Worm (Caenorhabditis elegans): ENCODE data around the gene arl-5.

- TF ChIP-seq dao-5 (tag; optimal IDR thresholded peaks at IDR 0.05) (no peak), him-1 (tag; optimal IDR thresholded peaks at IDR 0.05) (no peak)
Observed at ce11 chrIII:9860201-9860780, 37.2 kb downstream of the arl-5 start, which contains the start of gene twk-48.

Measured in whole organism, L4/young adult.